Worm (Caenorhabditis elegans) whole organism, L4 larva: Measurements from ENCODE around the gene C08G5.6.

ENCODE experiments used
- nhr-10 ChIP-seq: fragments of 150-350 bp; optimal IDR thresholded peaks from 2 replicates; lab custom pipeline; 2014; ENCODE audit warnings: missing biosample characterization, missing genetic modification characterization
- nhr-76 ChIP-seq: fragments of 150-350 bp; optimal IDR thresholded peaks from 2 replicates; lab custom pipeline; 2014; ENCODE audit warnings: missing biosample characterization, missing genetic modification characterization
- pqm-1 ChIP-seq: sonication (generic microtip); optimal IDR thresholded peaks from 2 replicates; lab custom pipeline; 2017; ENCODE audit warnings: missing biosample characterization, missing genetic modification characterization

- no peak for TF ChIP-seq nhr-76 (tag; lab: Kevin White, UChicago)
- TF ChIP-seq pqm-1 (tag; lab: Kevin White, UChicago) = no peak
- no peak for TF ChIP-seq nhr-10 (tag; lab: Kevin White, UChicago)
These were observed 46.9 kb upstream of the C08G5.6 start, which contains the start of gene rfip-2 for ce11 chrII:723488-723887.
